Fruit fly (Drosophila melanogaster) whole organism, prepupa: ENCODE data around the gene tara.
A peak's percentile ranks its signal among the peaks of the same experiment; 100 is the strongest.

Experiments used
- Blimp-1 ChIP-seq: fragments of 200-800 bp; sonication (Bioruptor generic); optimal IDR thresholded peaks from 3 replicates; lab custom pipeline; 2017; ENCODE audit warnings: missing biosample characterization, missing genetic modification characterization, mild to moderate bottlenecking, moderate library complexity, missing genetic modification reagents
- CG10631 ChIP-seq: fragments of 200-800 bp; sonication (Bioruptor generic); optimal IDR thresholded peaks from 2 replicates; lab custom pipeline; 2016; ENCODE audit warnings: missing biosample characterization, missing genetic modification characterization
- CG10669 ChIP-seq: fragments of 200-800 bp; sonication (Bioruptor generic); optimal IDR thresholded peaks from 3 replicates; lab custom pipeline; 2018; ENCODE audit warnings: missing biosample characterization, mild to moderate bottlenecking, missing genetic modification characterization, moderate library complexity
- CG11294 ChIP-seq: fragments of 200-800 bp; sonication (Bioruptor generic); IDR thresholded peaks from 2 replicates; pipeline ENCODE4 v1.3.6; 2022; ENCODE audit warnings: missing biosample characterization, missing genetic modification characterization
- CG11762 ChIP-seq: fragments of 200-800 bp; sonication (Bioruptor generic); optimal IDR thresholded peaks from 3 replicates; lab custom pipeline; 2016; ENCODE audit warnings: missing biosample characterization, missing genetic modification characterization; ENCODE audit not compliant: insufficient read depth
- CG11902 ChIP-seq: fragments of 200-800 bp; sonication (Bioruptor generic); optimal IDR thresholded peaks from 3 replicates; lab custom pipeline; 2016; ENCODE audit warnings: missing biosample characterization, missing genetic modification characterization
- CG15336 ChIP-seq: fragments of 200-800 bp; sonication (Bioruptor generic); IDR thresholded peaks from 2 replicates; pipeline ENCODE4 v1.3.6; 2022; ENCODE audit warnings: missing biosample characterization, missing genetic modification characterization
- CG1621 ChIP-seq: fragments of 200-800 bp; sonication (Bioruptor generic); optimal IDR thresholded peaks from 3 replicates; lab custom pipeline; 2018; ENCODE audit warnings: missing biosample characterization, mild to moderate bottlenecking, missing genetic modification characterization
- CG16779 ChIP-seq: fragments of 200-800 bp; sonication (Bioruptor generic); optimal IDR thresholded peaks from 3 replicates; lab custom pipeline; 2017; ENCODE audit warnings: missing biosample characterization, mild to moderate bottlenecking, missing genetic modification characterization
- CG3032 ChIP-seq: fragments of 200-800 bp; optimal IDR thresholded peaks from 2 replicates; lab custom pipeline; 2019; ENCODE audit warnings: missing biosample characterization, mild to moderate bottlenecking, missing genetic modification characterization, moderate library complexity
- CG31627 ChIP-seq: fragments of 200-800 bp; sonication (Bioruptor generic); optimal IDR thresholded peaks from 3 replicates; lab custom pipeline; 2016; ENCODE audit warnings: missing biosample characterization, missing genetic modification characterization
- CG32006 ChIP-seq: fragments of 200-800 bp; sonication (Bioruptor generic); optimal IDR thresholded peaks from 3 replicates; lab custom pipeline; 2017; ENCODE audit warnings: missing biosample characterization, mild to moderate bottlenecking, missing genetic modification characterization
- CG34406 ChIP-seq: fragments of 200-800 bp; sonication (Bioruptor generic); optimal IDR thresholded peaks from 3 replicates; lab custom pipeline; 2016; ENCODE audit warnings: missing biosample characterization, missing genetic modification characterization
- CG3919 ChIP-seq: fragments of 200-800 bp; sonication (Bioruptor generic); optimal IDR thresholded peaks from 3 replicates; lab custom pipeline; 2016; ENCODE audit warnings: missing biosample characterization, missing genetic modification characterization
- CG4318 ChIP-seq: fragments of 200-800 bp; sonication (Bioruptor generic); optimal IDR thresholded peaks from 3 replicates; lab custom pipeline; 2017; ENCODE audit warnings: missing biosample characterization, mild to moderate bottlenecking, missing genetic modification characterization
- CG6163 ChIP-seq: fragments of 200-800 bp; sonication (Bioruptor generic); IDR thresholded peaks from 3 replicates; pipeline ENCODE4 v1.3.6; 2022; ENCODE audit warnings: missing biosample characterization, missing genetic modification characterization
- CG6792 ChIP-seq: fragments of 200-800 bp; sonication (Bioruptor generic); optimal IDR thresholded peaks from 3 replicates; lab custom pipeline; 2016; ENCODE audit warnings: missing biosample characterization, missing genetic modification characterization
- CG7368 ChIP-seq: fragments of 200-800 bp; sonication (Bioruptor generic); optimal IDR thresholded peaks from 3 replicates; lab custom pipeline; 2016; ENCODE audit warnings: missing biosample characterization, missing genetic modification characterization
- CG8119 ChIP-seq: fragments of 200-800 bp; sonication (Bioruptor generic); IDR thresholded peaks from 3 replicates; pipeline ENCODE4 v1.3.6; 2022; ENCODE audit warnings: missing biosample characterization, missing genetic modification characterization
- CG8319 ChIP-seq: fragments of 200-800 bp; sonication (Bioruptor generic); optimal IDR thresholded peaks from 3 replicates; lab custom pipeline; 2016; ENCODE audit warnings: missing biosample characterization, missing genetic modification characterization
- CG8632 ChIP-seq: fragments of 200-800 bp; sonication (Bioruptor generic); optimal IDR thresholded peaks from 3 replicates; lab custom pipeline; 2016; ENCODE audit warnings: missing biosample characterization, missing genetic modification characterization
- Eip75B ChIP-seq: fragments of 200-800 bp; sonication (Bioruptor generic); optimal IDR thresholded peaks from 3 replicates; lab custom pipeline; 2016; ENCODE audit warnings: missing biosample characterization, missing genetic modification characterization
- Eip78C ChIP-seq: fragments of 200-800 bp; sonication (Bioruptor generic); peaks from one replicate; lab custom pipeline; 2016; ENCODE audit warnings: missing biosample characterization, missing genetic modification characterization
- Eip93F ChIP-seq: fragments of 200-800 bp; sonication (Bioruptor generic); optimal IDR thresholded peaks from 2 replicates; lab custom pipeline; 2016; ENCODE audit warnings: missing biosample characterization, mild to moderate bottlenecking, missing genetic modification characterization
- Ets96B ChIP-seq: fragments of 200-800 bp; optimal IDR thresholded peaks from 2 replicates; lab custom pipeline; 2019; ENCODE audit warnings: missing biosample characterization, mild to moderate bottlenecking, missing genetic modification characterization, moderate library complexity
- Hr38 ChIP-seq: sonication (Bioruptor generic); optimal IDR thresholded peaks from 2 replicates; lab custom pipeline; 2016; ENCODE audit warnings: missing biosample characterization, missing genetic modification characterization
- Hr39 ChIP-seq: fragments of 200-800 bp; sonication (Bioruptor generic); optimal IDR thresholded peaks from 2 replicates; lab custom pipeline; 2016; ENCODE audit warnings: missing biosample characterization, missing genetic modification characterization
- Lpt ChIP-seq: fragments of 200-800 bp; sonication (Bioruptor generic); optimal IDR thresholded peaks from 3 replicates; lab custom pipeline; 2016; ENCODE audit warnings: missing biosample characterization, missing genetic modification characterization
- Smox ChIP-seq: fragments of 200-800 bp; sonication (Bioruptor generic); optimal IDR thresholded peaks from 3 replicates; lab custom pipeline; 2016; ENCODE audit warnings: missing biosample characterization, missing genetic modification characterization
- Sox102F ChIP-seq: fragments of 200-800 bp; sonication (Bioruptor generic); optimal IDR thresholded peaks from 2 replicates; lab custom pipeline; 2016; ENCODE audit warnings: missing biosample characterization, mild to moderate bottlenecking, missing genetic modification characterization
- Sox15 ChIP-seq: fragments of 200-800 bp; sonication (Bioruptor generic); optimal IDR thresholded peaks from 3 replicates; lab custom pipeline; 2016; ENCODE audit warnings: missing biosample characterization, missing genetic modification characterization
- achi ChIP-seq: fragments of 200-800 bp; sonication (Bioruptor generic); optimal IDR thresholded peaks from 3 replicates; lab custom pipeline; 2016; ENCODE audit warnings: missing biosample characterization, missing genetic modification characterization
- acj6 ChIP-seq: fragments of 200-800 bp; sonication (Bioruptor generic); optimal IDR thresholded peaks from 3 replicates; lab custom pipeline; 2016; ENCODE audit warnings: missing biosample characterization, missing genetic modification characterization
- cyc ChIP-seq: fragments of 200-800 bp; sonication (Bioruptor generic); optimal IDR thresholded peaks from 3 replicates; lab custom pipeline; 2016; ENCODE audit warnings: missing biosample characterization, missing genetic modification characterization
- dac ChIP-seq: fragments of 200-800 bp; sonication (Bioruptor generic); optimal IDR thresholded peaks from 2 replicates; lab custom pipeline; 2017; ENCODE audit warnings: missing biosample characterization, mild to moderate bottlenecking, missing genetic modification characterization
- eg ChIP-seq: fragments of 200-800 bp; sonication (Bioruptor generic); IDR thresholded peaks from 3 replicates; pipeline ENCODE4 v1.3.6; 2022; ENCODE audit warnings: missing biosample characterization, missing genetic modification characterization
- esn ChIP-seq: fragments of 200-800 bp; sonication (Bioruptor generic); optimal IDR thresholded peaks from 2 replicates; lab custom pipeline; 2016; ENCODE audit warnings: missing biosample characterization, mild to moderate bottlenecking, missing genetic modification characterization, moderate library complexity
- fd59A ChIP-seq: fragments of 200-800 bp; sonication (Bioruptor generic); optimal IDR thresholded peaks from 2 replicates; lab custom pipeline; 2017; ENCODE audit warnings: missing biosample characterization, mild to moderate bottlenecking, missing genetic modification characterization, missing genetic modification reagents
- fkh ChIP-seq: fragments of 200-800 bp; sonication (Bioruptor generic); optimal IDR thresholded peaks from 3 replicates; lab custom pipeline; 2017; ENCODE audit warnings: missing biosample characterization, mild to moderate bottlenecking, missing genetic modification characterization, moderate library complexity
- net ChIP-seq: fragments of 200-800 bp; sonication (Bioruptor generic); optimal IDR thresholded peaks from 3 replicates; lab custom pipeline; 2016; ENCODE audit warnings: missing biosample characterization, missing genetic modification characterization
- salr ChIP-seq, 2 experiments: fragments of 200-800 bp; sonication (Bioruptor generic); optimal IDR thresholded peaks; 3 replicates each; lab custom pipeline; 2016 to 2018; ENCODE audit warnings: missing biosample characterization in 2 of 2, missing genetic modification characterization in 2 of 2, mild to moderate bottlenecking in 1 of 2
- spab ChIP-seq: fragments of 200-800 bp; sonication (Bioruptor generic); optimal IDR thresholded peaks from 2 replicates; lab custom pipeline; 2017; ENCODE audit warnings: missing biosample characterization, mild to moderate bottlenecking, missing genetic modification characterization, missing genetic modification reagents
- ss ChIP-seq, 2 experiments: fragments of 200-800 bp; sonication (Bioruptor generic); optimal IDR thresholded peaks; 2 replicates in 1 of 2; 3 replicates in 1 of 2; lab custom pipeline; 2017 to 2018; ENCODE audit warnings: mild to moderate bottlenecking in 2 of 2, missing biosample characterization in 2 of 2, missing genetic modification characterization in 2 of 2, moderate library complexity in 1 of 2
- svp ChIP-seq: fragments of 200-800 bp; sonication (Bioruptor generic); peaks from one replicate; lab custom pipeline; 2016; ENCODE audit warnings: missing biosample characterization, missing genetic modification characterization
- vri ChIP-seq: fragments of 200-800 bp; sonication (Bioruptor generic); optimal IDR thresholded peaks from 3 replicates; lab custom pipeline; 2016; ENCODE audit warnings: missing biosample characterization, mild to moderate bottlenecking, missing genetic modification characterization

Gene tara

dm6 chr3R:16224415-16225165 is 861 bp upstream of the tara start (continued):
- peak; percentile 82 for TF ChIP-seq Smox (GFP tag; lab: Kevin White, UChicago)
- TF ChIP-seq fd59A (GFP tag; lab: Kevin White, UChicago) = peak; percentile 97
- TF ChIP-seq CG8319 (GFP tag; lab: Kevin White, UChicago) = peak; percentile 84
- no peak for TF ChIP-seq Eip93F (GFP tag; lab: Kevin White, UChicago)
- peak; percentile 97 for TF ChIP-seq Eip75B
- TF ChIP-seq Sox102F = peak; percentile 83
- TF ChIP-seq svp = peak; percentile 93
- no peak for TF ChIP-seq eg (GFP tag; lab: Robert Waterston, UW)
- TF ChIP-seq vri (GFP tag; lab: Kevin White, UChicago) = peak; percentile 87
- TF ChIP-seq CG6163 (GFP tag; lab: Robert Waterston, UW) = no peak
- TF ChIP-seq CG4318 (GFP tag; lab: Kevin White, UChicago) = peak; percentile 94
- peak; percentile 83 for TF ChIP-seq CG11902 (GFP tag; lab: Kevin White, UChicago)
- peak; percentile 80 for TF ChIP-seq Sox15 (GFP tag; lab: Kevin White, UChicago)
- peak; percentile 99 for TF ChIP-seq Eip78C
- TF ChIP-seq CG3032 (tag; lab: Kevin White, UChicago) = peak; percentile 98
- peak; percentile 96 for TF ChIP-seq CG32006
- peak; percentile 96 for TF ChIP-seq net (GFP tag; lab: Kevin White, UChicago)
- peak; percentile 93 for TF ChIP-seq CG11762 (GFP tag; lab: Kevin White, UChicago)
- TF ChIP-seq salr (GFP tag; optimal IDR thresholded peaks at IDR 0.05; lab: Kevin White, UChicago) = peak; percentile 93 to 95
- TF ChIP-seq achi (GFP tag; lab: Kevin White, UChicago) = peak; percentile 96
- peak; percentile 95 for TF ChIP-seq CG6792 (GFP tag; lab: Kevin White, UChicago)
- TF ChIP-seq acj6 (GFP tag; lab: Kevin White, UChicago) = peak; percentile 94
- peak; percentile 98 for TF ChIP-seq CG10669 (GFP tag; lab: Kevin White, UChicago)
- TF ChIP-seq Lpt (GFP tag; lab: Kevin White, UChicago) = peak; percentile 96
- peak; percentile 92 for TF ChIP-seq CG16779 (tag; lab: Kevin White, UChicago)
- peak; percentile 96 for TF ChIP-seq CG1621 (tag; lab: Kevin White, UChicago)
- TF ChIP-seq CG34406 = peak; percentile 93
- TF ChIP-seq Blimp-1 (GFP tag; lab: Kevin White, UChicago) = peak; percentile 51
- TF ChIP-seq cyc = peak; percentile 89

dm6 chr3R:16225760-16226159 is 309 bp downstream of the tara start:
- TF ChIP-seq Eip78C (peak; percentile 7), Hr38 (GFP tag; lab: Kevin White, UChicago) (no peak), fkh (no peak), CG7368 (peak; percentile 3), Lpt (GFP tag; lab: Kevin White, UChicago) (peak; percentile 33), CG6163 (GFP tag; lab: Robert Waterston, UW) (no peak), Hr39 (no peak)

DNA sequence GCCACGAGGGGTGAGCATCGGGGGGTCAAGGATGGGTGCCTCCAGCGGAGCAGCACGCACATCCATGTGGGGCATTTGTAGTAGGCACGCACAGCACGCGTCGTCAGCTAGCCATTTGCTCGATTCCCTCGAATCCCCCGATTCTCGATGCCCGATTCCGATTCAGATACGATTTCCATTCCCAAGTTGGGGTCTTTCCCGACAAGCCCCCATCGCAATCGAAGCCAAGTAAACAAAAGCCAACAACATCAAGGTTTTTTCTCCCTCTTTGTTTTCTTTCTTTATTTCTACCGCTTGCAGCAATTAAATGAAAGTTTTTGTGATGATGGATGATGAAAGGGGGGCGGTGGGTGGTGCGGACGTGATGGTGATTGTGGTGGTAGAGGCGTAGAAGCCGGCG is 1.6 kb downstream of the tara start:
- peak; percentile 69 for TF ChIP-seq svp
- peak; percentile 6 for TF ChIP-seq CG16779 (tag; lab: Kevin White, UChicago)
- no peak for TF ChIP-seq CG11294 (GFP tag; lab: Robert Waterston, UW)
- TF ChIP-seq dac (GFP tag; lab: Kevin White, UChicago) = no peak
- peak; percentile 25 for TF ChIP-seq Blimp-1 (GFP tag; lab: Kevin White, UChicago)
- peak; percentile 51 for TF ChIP-seq Eip78C
- TF ChIP-seq CG1621 (tag; lab: Kevin White, UChicago) = no peak
- no peak for TF ChIP-seq spab (GFP tag; lab: Kevin White, UChicago)
- TF ChIP-seq CG10631 (GFP tag; lab: Kevin White, UChicago) = no peak
- TF ChIP-seq CG11762 (GFP tag; lab: Kevin White, UChicago) = no peak
- TF ChIP-seq CG3919 (GFP tag; lab: Kevin White, UChicago) = no peak
- TF ChIP-seq vri (GFP tag; lab: Kevin White, UChicago) = no peak
- TF ChIP-seq fd59A (GFP tag; lab: Kevin White, UChicago) = no peak
- TF ChIP-seq ss (GFP tag; optimal IDR thresholded peaks at IDR 0.05; lab: Kevin White, UChicago) = peak; percentile 32 to 96
- no peak for TF ChIP-seq Sox102F
- peak; percentile 18 for TF ChIP-seq Eip75B
- no peak for TF ChIP-seq CG8119 (GFP tag; lab: Robert Waterston, UW)
- no peak for TF ChIP-seq CG8319 (GFP tag; lab: Kevin White, UChicago)
- TF ChIP-seq CG31627 = no peak
- TF ChIP-seq Lpt (GFP tag; lab: Kevin White, UChicago) = peak; percentile 30
- no peak for TF ChIP-seq CG15336 (GFP tag; lab: Robert Waterston, UW)
- peak; percentile 10 for TF ChIP-seq Eip93F (GFP tag; lab: Kevin White, UChicago)
- no peak for TF ChIP-seq CG32006
- no peak for TF ChIP-seq esn
- TF ChIP-seq salr (GFP tag; optimal IDR thresholded peaks at IDR 0.05; lab: Kevin White, UChicago) = no peak
- TF ChIP-seq Ets96B = peak; percentile 17
- no peak for TF ChIP-seq CG8632 (GFP tag; lab: Kevin White, UChicago)
- TF ChIP-seq CG34406 = no peak
